Worm (Caenorhabditis elegans) whole organism, L4 larva: Measurements from ENCODE around the gene F08F3.4.

Source experiments
- T20F7.1 ChIP-seq: fragments of 200-800 bp; sonication (Bioruptor generic); optimal IDR thresholded peaks from 2 replicates; lab custom pipeline; 2018; ENCODE audit warnings: mild to moderate bottlenecking, missing genetic modification characterization, missing compliant biosample characterization
- T26A8.4 ChIP-seq: fragments of 200-800 bp; sonication (Bioruptor generic); IDR thresholded peaks from 2 replicates; pipeline ENCODE4 v1.3.6; 2022; ENCODE audit warnings: missing genetic modification characterization, missing compliant biosample characterization
- Y105C5A.15 ChIP-seq: fragments of 200-800 bp; sonication (Bioruptor generic); IDR thresholded peaks from 2 replicates; pipeline ENCODE4 v1.3.6; 2022; ENCODE audit warnings: missing genetic modification characterization, missing compliant biosample characterization
- ZK546.5 ChIP-seq, 2 experiments: sonication (generic microtip); optimal IDR thresholded peaks; 2 replicates each; lab custom pipeline; 2017; ENCODE audit warnings: missing biosample characterization in 2 of 2, missing genetic modification characterization in 2 of 2
- aly-2 ChIP-seq: sonication (generic microtip); optimal IDR thresholded peaks from 2 replicates; lab custom pipeline; 2018; ENCODE audit warnings: missing biosample characterization, missing genetic modification characterization
- ama-1 ChIP-seq: fragments of 150-350 bp; optimal IDR thresholded peaks from 2 replicates; lab custom pipeline; 2014; ENCODE audit warnings: inconsistent platforms, mixed read lengths
- arid-1 ChIP-seq: fragments of 200-800 bp; sonication (Bioruptor generic); conservative IDR thresholded peaks from 2 replicates; pipeline ENCODE4 v1.3.6; 2022; ENCODE audit warnings: missing genetic modification reagents, missing genetic modification characterization, missing compliant biosample characterization
- ceh-28 ChIP-seq: fragments of 150-350 bp; optimal IDR thresholded peaks from 2 replicates; lab custom pipeline; 2014; ENCODE audit warnings: missing biosample characterization, missing genetic modification reagents, missing genetic modification characterization
- ceh-32 ChIP-seq: sonication (generic microtip); optimal IDR thresholded peaks from 2 replicates; lab custom pipeline; 2016; ENCODE audit warnings: mild to moderate bottlenecking, missing genetic modification characterization, missing compliant biosample characterization; ENCODE audit not compliant: poor library complexity
- ceh-62 ChIP-seq: sonication (generic microtip); optimal IDR thresholded peaks from 2 replicates; lab custom pipeline; 2017; ENCODE audit warnings: missing biosample characterization, missing genetic modification characterization
- ceh-82 ChIP-seq: sonication (generic microtip); optimal IDR thresholded peaks from 2 replicates; lab custom pipeline; 2017; ENCODE audit warnings: missing biosample characterization, missing genetic modification characterization
- ces-1 ChIP-seq: fragments of 150-350 bp; sonication (generic microtip); optimal IDR thresholded peaks from 4 replicates; lab custom pipeline; 2014; ENCODE audit warnings: missing biosample characterization, missing genetic modification reagents, missing genetic modification characterization
- cey-2 ChIP-seq: sonication (generic microtip); optimal IDR thresholded peaks from 3 replicates; lab custom pipeline; 2017; ENCODE audit warnings: missing genetic modification characterization, mild to moderate bottlenecking, missing compliant biosample characterization, antibody characterized with exemption, borderline replicate concordance; ENCODE audit not compliant: insufficient read depth
- daf-12 ChIP-seq: fragments of 150-350 bp; optimal IDR thresholded peaks from 2 replicates; lab custom pipeline; 2014; ENCODE audit warnings: missing biosample characterization, missing genetic modification reagents, missing genetic modification characterization
- daf-19 ChIP-seq: fragments of 200-800 bp; sonication (Bioruptor generic); conservative IDR thresholded peaks from 2 replicates; pipeline ENCODE4 v1.3.6; 2022; ENCODE audit warnings: missing genetic modification characterization, missing compliant biosample characterization
- daf-8 ChIP-seq: fragments of 200-800 bp; sonication (Bioruptor generic); IDR thresholded peaks from 2 replicates; pipeline ENCODE4 v1.3.6; 2022; ENCODE audit warnings: missing genetic modification characterization, missing compliant biosample characterization
- dmd-6 ChIP-seq: fragments of 200-800 bp; sonication (Bioruptor generic); IDR thresholded peaks from 2 replicates; pipeline ENCODE4 v1.3.6; 2022; ENCODE audit warnings: missing genetic modification reagents, missing genetic modification characterization, missing compliant biosample characterization
- dpl-1 ChIP-seq: fragments of 150-350 bp; optimal IDR thresholded peaks from 2 replicates; lab custom pipeline; 2014; ENCODE audit warnings: missing biosample characterization, missing genetic modification reagents, missing genetic modification characterization
- dve-1 ChIP-seq: sonication (generic microtip); optimal IDR thresholded peaks from 2 replicates; lab custom pipeline; 2017; ENCODE audit warnings: antibody characterized with exemption, mild to moderate bottlenecking, missing genetic modification characterization, missing compliant biosample characterization; ENCODE audit not compliant: insufficient read depth
- fos-1 ChIP-seq: fragments of 150-350 bp; optimal IDR thresholded peaks from 2 replicates; lab custom pipeline; 2014; ENCODE audit warnings: missing biosample characterization, missing genetic modification characterization
- hif-1 ChIP-seq, 2 experiments: sonication (generic microtip); optimal IDR thresholded peaks; 2 replicates each; lab custom pipeline; 2016 to 2017; ENCODE audit warnings: missing compliant biosample characterization in 2 of 2, missing genetic modification characterization in 2 of 2, missing genetic modification reagents in 2 of 2, missing genotype in 2 of 2, mild to moderate bottlenecking in 1 of 2
- hlh-11 ChIP-seq: fragments of 200-800 bp; sonication (Bioruptor generic); optimal IDR thresholded peaks from 2 replicates; lab custom pipeline; 2018; ENCODE audit warnings: mild to moderate bottlenecking, missing genetic modification characterization, missing compliant biosample characterization
- hlh-30 ChIP-seq: sonication (generic microtip); optimal IDR thresholded peaks from 2 replicates; lab custom pipeline; 2017; ENCODE audit warnings: antibody characterized with exemption, mild to moderate bottlenecking, missing genetic modification characterization, missing compliant biosample characterization; ENCODE audit not compliant: insufficient read depth
- hmg-1.1 ChIP-seq: fragments of 200-800 bp; sonication (Bioruptor generic); IDR thresholded peaks from 2 replicates; pipeline ENCODE4 v1.3.6; 2022; ENCODE audit warnings: missing genetic modification reagents, missing genetic modification characterization, missing compliant biosample characterization
- lim-7 ChIP-seq: fragments of 200-800 bp; sonication (Bioruptor generic); IDR thresholded peaks from 2 replicates; pipeline ENCODE4 v1.3.6; 2022; ENCODE audit warnings: missing genetic modification characterization, missing compliant biosample characterization
- lin-13 ChIP-seq: fragments of 150-350 bp; optimal IDR thresholded peaks from 2 replicates; lab custom pipeline; 2014; ENCODE audit warnings: missing biosample characterization, missing genetic modification reagents, missing genetic modification characterization
- lin-15B ChIP-seq: fragments of 150-350 bp; sonication (generic microtip); optimal IDR thresholded peaks from 3 replicates; lab custom pipeline; 2014; ENCODE audit warnings: missing biosample characterization, missing genetic modification characterization
- lin-29 ChIP-seq: fragments of 200-800 bp; sonication (Bioruptor generic); IDR thresholded peaks from 2 replicates; pipeline ENCODE4 v1.3.6; 2022; ENCODE audit warnings: missing genetic modification reagents, missing genetic modification characterization, missing compliant biosample characterization
- lin-38 ChIP-seq: fragments of 200-800 bp; sonication (Bioruptor generic); IDR thresholded peaks from 2 replicates; pipeline ENCODE4 v1.3.6; 2022; ENCODE audit warnings: missing genetic modification reagents, missing genetic modification characterization, missing compliant biosample characterization
- lin-39 ChIP-seq: fragments of 150-350 bp; optimal IDR thresholded peaks from 2 replicates; lab custom pipeline; 2014; ENCODE audit warnings: missing biosample characterization, missing genetic modification reagents, missing genetic modification characterization
- madf-9 ChIP-seq: fragments of 200-800 bp; sonication (Bioruptor generic); conservative IDR thresholded peaks from 2 replicates; pipeline ENCODE4 v1.3.6; 2022; ENCODE audit warnings: missing genetic modification reagents, missing genetic modification characterization, missing compliant biosample characterization
- mdl-1 ChIP-seq, 2 experiments: fragments of 150-350 bp in 1 of 2; sonication (generic microtip) in 1 of 2; optimal IDR thresholded peaks; 2 replicates each; lab custom pipeline; 2014 to 2017; ENCODE audit warnings: missing biosample characterization in 2 of 2, missing genetic modification characterization in 2 of 2
- mdt-29 ChIP-seq: fragments of 200-800 bp; sonication (Bioruptor generic); IDR thresholded peaks from 2 replicates; pipeline ENCODE4 v1.3.6; 2022; ENCODE audit warnings: missing genetic modification reagents, missing genetic modification characterization, missing compliant biosample characterization
- mes-2 ChIP-seq: sonication (generic microtip); optimal IDR thresholded peaks from 2 replicates; lab custom pipeline; 2016; ENCODE audit warnings: missing genotype, mild to moderate bottlenecking, missing genetic modification characterization, missing compliant biosample characterization; ENCODE audit not compliant: poor library complexity, severe bottlenecking
- mxl-2 ChIP-seq: fragments of 200-800 bp; sonication (Bioruptor generic); conservative IDR thresholded peaks from 2 replicates; pipeline ENCODE4 v1.3.6; 2022; ENCODE audit warnings: missing genetic modification reagents, missing genetic modification characterization, missing compliant biosample characterization
- mxl-3 ChIP-seq: fragments of 200-800 bp; sonication (Bioruptor generic); optimal IDR thresholded peaks from 2 replicates; lab custom pipeline; 2018; ENCODE audit warnings: mild to moderate bottlenecking, missing genetic modification characterization, missing compliant biosample characterization
- nhr-10 ChIP-seq: fragments of 150-350 bp; optimal IDR thresholded peaks from 2 replicates; lab custom pipeline; 2014; ENCODE audit warnings: missing biosample characterization, missing genetic modification characterization
- nhr-237 ChIP-seq: sonication (generic microtip); optimal IDR thresholded peaks from 2 replicates; lab custom pipeline; 2017; ENCODE audit warnings: missing biosample characterization, missing genetic modification characterization
- nhr-28 ChIP-seq: fragments of 150-350 bp; optimal IDR thresholded peaks from 2 replicates; lab custom pipeline; 2014; ENCODE audit warnings: missing biosample characterization, missing genetic modification characterization
- nhr-76 ChIP-seq: fragments of 150-350 bp; optimal IDR thresholded peaks from 2 replicates; lab custom pipeline; 2014; ENCODE audit warnings: missing biosample characterization, missing genetic modification characterization
- php-3 ChIP-seq: fragments of 200-800 bp; sonication (Bioruptor generic); IDR thresholded peaks from 2 replicates; pipeline ENCODE4 v1.3.6; 2022; ENCODE audit warnings: missing genetic modification reagents, missing genetic modification characterization, missing compliant biosample characterization
- rbr-2 ChIP-seq: sonication (generic microtip); optimal IDR thresholded peaks from 2 replicates; lab custom pipeline; 2016; ENCODE audit warnings: missing genotype, missing genetic modification characterization, missing compliant biosample characterization
- sdz-12 ChIP-seq: fragments of 200-800 bp; sonication (Bioruptor generic); optimal IDR thresholded peaks from 2 replicates; lab custom pipeline; 2018; ENCODE audit warnings: mild to moderate bottlenecking, missing genetic modification characterization, missing compliant biosample characterization
- set-16 ChIP-seq: fragments of 200-800 bp; sonication (Bioruptor generic); IDR thresholded peaks from 2 replicates; pipeline ENCODE4 v1.3.6; 2022; ENCODE audit warnings: missing genetic modification reagents, missing genetic modification characterization, missing compliant biosample characterization
- spr-1 ChIP-seq: sonication (generic microtip); optimal IDR thresholded peaks from 2 replicates; lab custom pipeline; 2016; ENCODE audit warnings: mild to moderate bottlenecking, missing genetic modification characterization, missing compliant biosample characterization
- spr-3 ChIP-seq: fragments of 200-800 bp; sonication (Bioruptor generic); optimal IDR thresholded peaks from 2 replicates; lab custom pipeline; 2018; ENCODE audit warnings: mild to moderate bottlenecking, missing genetic modification characterization, missing compliant biosample characterization
- tag-97 ChIP-seq: fragments of 200-800 bp; sonication (Bioruptor generic); IDR thresholded peaks from 2 replicates; pipeline ENCODE4 v1.3.6; 2022; ENCODE audit warnings: missing genetic modification characterization, missing compliant biosample characterization
- tra-1 ChIP-seq: fragments of 200-800 bp; sonication (Bioruptor generic); IDR thresholded peaks from 2 replicates; pipeline ENCODE4 v1.3.6; 2022; ENCODE audit warnings: missing genetic modification reagents, missing genetic modification characterization, missing compliant biosample characterization
- zfp-3 ChIP-seq: fragments of 200-800 bp; sonication (Bioruptor generic); conservative IDR thresholded peaks from 2 replicates; pipeline ENCODE4 v1.3.6; 2022; ENCODE audit warnings: missing genetic modification reagents, missing genetic modification characterization, missing compliant biosample characterization
- zip-11 ChIP-seq: fragments of 200-800 bp; sonication (Bioruptor generic); IDR thresholded peaks from 2 replicates; pipeline ENCODE4 v1.3.6; 2022; ENCODE audit warnings: missing genetic modification characterization, missing compliant biosample characterization
- zip-2 ChIP-seq: fragments of 150-350 bp; optimal IDR thresholded peaks from 2 replicates; lab custom pipeline; 2014; ENCODE audit warnings: missing biosample characterization, missing genetic modification characterization

The F08F3.4 gene

ce11 chrV:5410679-5411078, at the start of gene F08F3.4:
Gene F08F3.4 (plus strand): TSS chrV:5410955.
- no peak for TF ChIP-seq fos-1
- TF ChIP-seq ama-1: no peak
- TF ChIP-seq lin-29 (GFP tag; lab: Robert Waterston, UW): no peak
- no peak for TF ChIP-seq T26A8.4 (GFP tag; lab: Robert Waterston, UW)
- peak; percentile 30 for TF ChIP-seq nhr-28 (tag; lab: Kevin White, UChicago)
- no peak for TF ChIP-seq aly-2 (tag; lab: Kevin White, UChicago)
- TF ChIP-seq zip-11 (GFP tag; lab: Robert Waterston, UW): no peak
- no peak for TF ChIP-seq lin-38 (GFP tag; lab: Robert Waterston, UW)
- no peak for TF ChIP-seq hif-1 (tag; optimal IDR thresholded peaks at IDR 0.05; lab: Kevin White, UChicago)
- no peak for TF ChIP-seq php-3
- TF ChIP-seq tra-1 (GFP tag; lab: Robert Waterston, UW): peak; percentile 28; the same call in 1 of the 2 replicates
- TF ChIP-seq ceh-82 (tag; lab: Kevin White, UChicago): no peak
- TF ChIP-seq mxl-3: peak; percentile 96
- TF ChIP-seq madf-9 (GFP tag; lab: Robert Waterston, UW): no peak
- TF ChIP-seq mdl-1 (tag; optimal IDR thresholded peaks at IDR 0.05; lab: Kevin White, UChicago): peak in 1 of 2 experiments; percentile 43
- TF ChIP-seq daf-12 (tag; lab: Kevin White, UChicago): no peak
- TF ChIP-seq Y105C5A.15: no peak
- no peak for TF ChIP-seq set-16 (GFP tag; lab: Robert Waterston, UW)
- no peak for TF ChIP-seq lin-13 (GFP tag; lab: Kevin White, UChicago)
- no peak for TF ChIP-seq ceh-32 (tag; lab: Kevin White, UChicago)
- TF ChIP-seq daf-19 (GFP tag; lab: Robert Waterston, UW): no peak
- TF ChIP-seq zip-2 (tag; lab: Kevin White, UChicago): no peak
- no peak for TF ChIP-seq mes-2 (tag; lab: Kevin White, UChicago)
- TF ChIP-seq hmg-1.1: no peak
- TF ChIP-seq hlh-11 (tag; lab: Kevin White, UChicago): peak; percentile 80
- TF ChIP-seq rbr-2 (tag; lab: Kevin White, UChicago): no peak
- no peak for TF ChIP-seq spr-3 (GFP tag; lab: Kevin White, UChicago)
- no peak for TF ChIP-seq nhr-237 (tag; lab: Kevin White, UChicago)
- TF ChIP-seq dpl-1: no peak
- no peak for TF ChIP-seq cey-2 (tag; lab: Kevin White, UChicago)
- no peak for TF ChIP-seq ZK546.5 (tag; optimal IDR thresholded peaks at IDR 0.05; lab: Kevin White, UChicago)
- TF ChIP-seq nhr-76 (tag; lab: Kevin White, UChicago): no peak
- no peak for TF ChIP-seq ceh-28 (tag; lab: Kevin White, UChicago)
- no peak for TF ChIP-seq lim-7 (GFP tag; lab: Robert Waterston, UW)
- TF ChIP-seq ceh-62 (tag; lab: Kevin White, UChicago): no peak
- no peak for TF ChIP-seq mxl-2 (GFP tag; lab: Robert Waterston, UW)
- TF ChIP-seq dmd-6: peak; percentile 67
- TF ChIP-seq tag-97 (GFP tag; lab: Robert Waterston, UW): no peak
- no peak for TF ChIP-seq sdz-12
- no peak for TF ChIP-seq dve-1 (tag; lab: Kevin White, UChicago)
- no peak for TF ChIP-seq spr-1 (tag; lab: Kevin White, UChicago)
- TF ChIP-seq T20F7.1 (GFP tag; lab: Kevin White, UChicago): no peak
- TF ChIP-seq hlh-30 (tag; lab: Kevin White, UChicago): no peak
- no peak for TF ChIP-seq arid-1 (GFP tag; lab: Robert Waterston, UW)
- no peak for TF ChIP-seq zfp-3 (GFP tag; lab: Robert Waterston, UW)
- no peak for TF ChIP-seq mdt-29
- TF ChIP-seq ces-1: no peak
- TF ChIP-seq lin-39: no peak
- no peak for TF ChIP-seq nhr-10
- TF ChIP-seq lin-15B (tag; lab: Kevin White, UChicago): no peak
- no peak for TF ChIP-seq daf-8
